Fruit fly (Drosophila melanogaster): Measurements from ENCODE around the gene CG6204.

CG6204 gene

DNA sequence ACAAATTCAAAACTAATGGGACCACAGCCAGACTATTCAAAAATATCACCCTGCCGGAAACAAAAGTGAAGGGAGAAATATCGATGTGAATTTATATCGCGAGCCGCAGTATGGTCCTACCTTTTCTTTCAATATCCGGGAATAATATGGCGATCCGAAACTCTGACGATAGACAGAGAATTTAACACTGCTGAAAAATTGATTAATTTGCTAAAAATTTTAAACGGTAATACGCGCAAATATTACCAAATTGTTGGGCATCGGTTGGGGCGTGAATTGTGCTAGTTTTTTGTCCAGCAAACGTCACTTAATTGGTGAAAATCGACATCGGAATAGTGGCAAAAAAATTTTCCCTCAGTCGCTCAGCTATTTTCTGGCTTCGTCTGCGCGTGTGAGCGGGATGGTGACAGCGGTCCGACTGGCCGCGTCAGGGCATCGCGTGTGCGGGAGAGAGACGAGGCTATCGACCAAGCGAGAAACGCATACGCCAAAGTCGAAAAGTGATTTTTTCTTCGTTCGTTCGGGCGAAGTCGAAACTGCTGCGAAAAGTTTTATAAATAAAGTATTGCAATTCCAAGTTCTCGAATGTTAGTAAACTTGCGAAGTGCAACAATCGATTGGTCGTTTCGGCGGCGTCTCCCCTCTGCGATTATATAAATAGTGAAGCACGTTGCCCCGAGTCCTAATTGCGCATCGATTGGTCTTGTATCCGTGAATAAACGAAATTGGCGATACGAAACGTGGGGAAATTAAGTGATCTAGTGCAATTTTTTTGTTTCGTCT is 37.0 kb downstream of the CG6204 start, which contains the start of gene mask:
mask (plus strand) TSS at position 140 of the 783 bp plus-strand sequence.
- TF ChIP-seq CG8478 (optimal IDR thresholded peaks at IDR 0.05) (no peak), CTCF (optimal IDR thresholded peaks at IDR 0.05) (no peak)

DNA sequence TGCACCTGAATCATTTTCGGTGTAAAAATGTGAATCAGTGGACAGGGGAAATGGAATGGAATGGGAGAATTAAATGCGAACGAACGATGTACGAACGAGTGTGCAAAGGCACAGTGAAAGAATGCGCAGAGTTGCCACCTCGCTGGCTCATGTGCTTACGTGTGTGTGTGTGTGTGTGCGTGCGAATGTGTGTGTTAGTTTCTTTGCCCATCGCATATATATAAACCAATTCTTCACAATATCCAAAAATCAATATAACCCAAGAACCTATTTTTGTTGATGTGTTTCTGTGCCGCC is 37.5 kb downstream of the CG6204 start:
- no peak for TF ChIP-seq CG8478 (optimal IDR thresholded peaks at IDR 0.05)

DNA sequence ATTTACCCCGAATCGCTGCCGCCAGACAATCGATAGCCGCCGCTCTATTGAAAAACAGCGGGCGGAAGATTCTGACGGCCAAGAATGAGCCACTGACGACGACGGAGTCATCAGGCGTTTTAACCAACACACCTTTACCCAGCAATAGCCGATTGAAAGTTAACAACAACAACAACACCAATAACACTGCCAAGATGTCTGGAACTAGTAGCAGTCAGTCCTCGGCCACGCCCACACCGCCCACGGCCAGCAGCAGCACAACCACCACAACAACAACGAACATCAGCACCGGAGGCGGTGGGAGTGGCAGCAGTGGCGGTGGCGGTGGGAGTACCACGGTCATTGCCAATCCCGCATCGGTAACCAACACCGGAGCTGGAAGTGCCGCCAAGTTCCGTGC is 38.3 kb downstream of the CG6204 start:
- TF ChIP-seq CG8478 (optimal IDR thresholded peaks at IDR 0.05) (no peak), CTCF (optimal IDR thresholded peaks at IDR 0.05) (no peak)

DNA sequence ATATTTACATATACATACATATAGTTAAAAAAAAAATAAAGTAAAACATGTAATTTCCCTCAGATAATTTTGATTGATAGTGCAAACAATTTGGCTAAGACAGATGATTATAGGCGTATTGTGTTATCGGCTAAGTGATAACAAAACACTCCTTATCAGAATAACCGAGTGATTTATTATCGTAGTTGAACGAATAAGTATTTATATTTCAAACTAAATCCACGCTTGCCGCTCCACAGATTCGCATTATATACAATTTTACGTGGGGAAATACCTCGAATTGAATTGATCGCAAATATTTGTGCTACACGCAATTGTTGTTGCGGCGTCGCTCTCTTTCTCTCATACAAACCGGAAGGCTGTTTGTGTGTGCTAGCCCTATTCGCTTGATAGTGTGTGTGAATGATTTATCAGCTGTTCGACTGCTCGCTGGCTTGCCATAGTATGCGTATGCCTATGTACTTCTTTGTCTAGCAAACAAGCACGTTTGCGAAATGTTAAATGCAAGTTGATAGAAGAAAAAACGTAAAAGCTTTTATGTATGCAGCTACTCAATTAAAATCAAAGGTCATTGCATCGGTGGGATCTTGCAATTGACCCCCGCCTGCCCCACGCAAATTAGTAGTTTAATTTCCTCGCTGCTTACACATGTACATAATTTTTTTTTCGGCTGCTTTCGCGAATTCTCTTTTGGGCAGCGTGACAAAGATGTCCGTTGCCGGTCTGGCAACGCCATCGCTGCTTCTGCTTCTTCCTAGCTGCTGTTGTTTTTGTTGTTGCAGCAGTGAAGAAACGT is 39.9 kb downstream of the CG6204 start:
- TF ChIP-seq CG8478 (optimal IDR thresholded peaks at IDR 0.05), result no peak

DNA sequence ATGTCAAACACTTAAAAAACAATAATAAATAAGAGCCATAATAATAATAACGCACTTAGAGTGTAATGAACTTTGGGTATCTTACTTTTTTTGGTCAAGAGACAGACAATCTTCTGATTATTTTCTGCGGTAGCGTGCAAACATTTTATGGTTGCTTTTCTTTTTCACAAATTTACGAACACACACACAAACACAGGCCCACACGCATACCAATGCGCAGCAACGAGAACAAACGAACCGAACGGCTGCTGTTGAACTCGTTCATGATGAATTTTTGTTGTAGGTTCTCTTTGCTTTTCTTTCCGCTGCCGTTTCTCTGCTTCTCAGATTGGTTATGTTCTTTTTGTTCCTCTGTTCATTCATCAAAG is 40.5 kb downstream of the CG6204 start:
- TF ChIP-seq CG8478 (optimal IDR thresholded peaks at IDR 0.05) (no peak), CTCF (optimal IDR thresholded peaks at IDR 0.05) (no peak)

DNA sequence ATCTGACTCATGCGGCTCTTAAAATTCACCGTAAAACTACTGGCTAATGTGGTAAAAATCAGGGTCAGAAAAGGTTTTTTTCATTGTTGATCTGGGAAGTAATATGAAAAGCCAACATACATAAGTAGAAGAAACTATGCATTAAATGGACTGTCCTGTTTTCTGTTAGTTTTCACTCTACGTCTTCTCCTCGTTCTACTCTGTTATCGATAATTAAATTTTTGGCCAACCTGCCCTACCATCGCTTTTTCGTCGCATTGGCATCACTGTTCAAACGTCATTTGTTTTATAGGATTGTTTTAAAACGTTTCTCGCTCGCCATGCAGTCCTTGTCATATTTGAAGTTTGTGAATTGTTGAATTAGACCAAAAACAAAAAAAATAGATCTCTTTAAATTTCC is 41.1 kb downstream of the CG6204 start:
- TF ChIP-seq CTCF (optimal IDR thresholded peaks at IDR 0.05), result no peak
- no peak for TF ChIP-seq CG8478 (optimal IDR thresholded peaks at IDR 0.05)

All from S2 (cell line).